Worm (Caenorhabditis elegans): Measurements from ENCODE around the gene F54E2.9.

DNA sequence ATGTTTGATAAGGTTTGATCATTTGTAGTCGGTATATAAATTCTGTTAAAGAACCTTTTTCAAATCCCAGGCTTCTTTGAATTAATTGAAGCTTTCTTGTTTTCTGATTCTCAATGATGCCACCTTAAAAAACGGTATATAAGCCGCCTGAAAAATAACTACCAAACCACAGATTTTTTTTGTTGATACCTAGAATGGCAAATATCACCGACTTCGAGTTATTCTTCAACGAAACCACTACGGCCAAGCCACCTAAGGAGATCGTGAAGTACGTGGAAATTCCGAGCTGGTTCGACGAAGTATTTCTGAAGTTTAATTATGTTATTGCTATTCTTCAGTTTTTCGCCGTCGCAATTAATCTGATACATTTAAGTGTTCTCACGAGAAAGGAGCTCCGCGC lies 17.0 kb upstream of the F54E2.9 start, which contains the start of gene srw-2:
- no peak for TF ChIP-seq W03F9.2 (tag; optimal IDR thresholded peaks at IDR 0.05)
- no peak for TF ChIP-seq dao-5 (tag; optimal IDR thresholded peaks at IDR 0.05)
